Worm (Caenorhabditis elegans): ENCODE data around the gene F10D2.8.

DNA sequence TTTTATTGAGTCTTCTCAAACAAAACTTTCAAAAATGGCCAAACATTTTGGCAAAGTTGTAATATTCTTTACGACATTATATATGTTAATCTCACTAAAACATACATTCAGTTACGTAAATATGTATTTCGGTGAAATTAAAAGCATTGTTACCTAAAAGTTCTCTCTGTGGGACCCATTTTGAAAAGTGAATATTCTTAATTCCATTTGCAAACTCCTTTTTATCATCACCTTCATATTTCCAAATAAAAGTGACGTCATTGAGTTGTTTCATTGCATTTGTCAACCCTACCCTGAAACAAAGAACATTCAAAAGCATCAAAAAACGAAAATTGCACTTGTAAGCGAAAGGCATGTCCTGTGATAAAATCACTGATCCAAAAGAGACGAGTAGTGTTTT, 10.1 kb downstream of the F10D2.8 start:
- TF ChIP-seq W03F9.2 (tag; optimal IDR thresholded peaks at IDR 0.05): no peak
- no peak for TF ChIP-seq dao-5 (tag; optimal IDR thresholded peaks at IDR 0.05)

Measured in whole organism, L4/young adult.